Fruit fly (Drosophila melanogaster): Measurements from ENCODE around the gene Rbp1.

- TF ChIP-seq Met (GFP tag; optimal IDR thresholded peaks at IDR 0.05) (no peak), Blimp-1 (GFP tag; optimal IDR thresholded peaks at IDR 0.05) (no peak), CG10631 (GFP tag; optimal IDR thresholded peaks at IDR 0.05) (no peak), Eip75B (GFP tag; optimal IDR thresholded peaks at IDR 0.05) (no peak), CG8319 (GFP tag; optimal IDR thresholded peaks at IDR 0.05) (no peak), achi (GFP tag; optimal IDR thresholded peaks at IDR 0.05) (no peak), Sox102F (GFP tag; optimal IDR thresholded peaks at IDR 0.05) (peak; percentile 47), salr (GFP tag; optimal IDR thresholded peaks at IDR 0.05) (no peak), CG6163 (GFP tag; IDR thresholded peaks at IDR 0.05) (peak; percentile 56; the same call in 2 of the 3 replicates)
These were observed 42.8 kb downstream of the Rbp1 start, which contains the start of gene Cad86C for dm6 chr3R:10826796-10827524.

Data from whole organism, prepupa.